Worm (Caenorhabditis elegans): Measurements from ENCODE around the gene ncx-7.

ce11 chrIII:9705157-9705905 is 14.8 kb downstream of the ncx-7 start:
- TF ChIP-seq ztf-29 (GFP tag; IDR thresholded peaks at IDR 0.05) (no peak), flt-1 (GFP tag; IDR thresholded peaks at IDR 0.05) (no peak; the same call in 1 of the 2 replicates), cog-1 (tag; optimal IDR thresholded peaks at IDR 0.05) (no peak), ref-1 (GFP tag; conservative IDR thresholded peaks at IDR 0.05) (no peak; the same call in 1 of the 2 replicates)
